Worm (Caenorhabditis elegans) whole organism, mixed stage, embryonic: ENCODE results near the gene T10C6.6.
"Not testable (repeated sequence)": the region's sequence is repeated elsewhere in the genome, so short reads cannot be mapped to it uniquely, and the experiment has no call there.

Source experiments
- blmp-1 ChIP-seq: fragments of 150-350 bp; optimal IDR thresholded peaks from 2 replicates; lab custom pipeline; 2014; ENCODE audit warnings: missing biosample characterization, missing genetic modification characterization
- ces-1 ChIP-seq: fragments of 150-350 bp; optimal IDR thresholded peaks from 2 replicates; lab custom pipeline; 2014; ENCODE audit warnings: missing biosample characterization, missing genetic modification reagents, missing genetic modification characterization
- drap-1 ChIP-seq: fragments of 200-800 bp; sonication (Bioruptor generic); optimal IDR thresholded peaks from 3 replicates; lab custom pipeline; 2018; ENCODE audit warnings: mild to moderate bottlenecking, missing genetic modification characterization, missing compliant biosample characterization
- elt-1 ChIP-seq: sonication (generic microtip); optimal IDR thresholded peaks from 2 replicates; lab custom pipeline; 2017; ENCODE audit warnings: missing genetic modification characterization, mild to moderate bottlenecking, missing compliant biosample characterization, antibody characterized with exemption, moderate library complexity, borderline replicate concordance; ENCODE audit not compliant: insufficient read depth
- flh-1 ChIP-seq: fragments of 200-800 bp; sonication (Bioruptor generic); optimal IDR thresholded peaks from 2 replicates; lab custom pipeline; 2018; ENCODE audit warnings: mild to moderate bottlenecking, missing genetic modification characterization, moderate library complexity, missing compliant biosample characterization
- nhr-76 ChIP-seq: sonication (generic microtip); optimal IDR thresholded peaks from 2 replicates; lab custom pipeline; 2017; ENCODE audit warnings: missing biosample characterization, missing genetic modification characterization
- sem-2 ChIP-seq: fragments of 200-800 bp; sonication (Bioruptor generic); optimal IDR thresholded peaks from 2 replicates; lab custom pipeline; 2018; ENCODE audit warnings: mild to moderate bottlenecking, missing genetic modification characterization, missing compliant biosample characterization
- unc-39 ChIP-seq: fragments of 150-350 bp; optimal IDR thresholded peaks from 2 replicates; lab custom pipeline; 2014; ENCODE audit warnings: missing biosample characterization, missing genetic modification characterization
- unc-62 ChIP-seq: fragments of 150-350 bp; optimal IDR thresholded peaks from 2 replicates; lab custom pipeline; 2014; ENCODE audit warnings: missing biosample characterization, missing genetic modification reagents, missing genetic modification characterization

DNA sequence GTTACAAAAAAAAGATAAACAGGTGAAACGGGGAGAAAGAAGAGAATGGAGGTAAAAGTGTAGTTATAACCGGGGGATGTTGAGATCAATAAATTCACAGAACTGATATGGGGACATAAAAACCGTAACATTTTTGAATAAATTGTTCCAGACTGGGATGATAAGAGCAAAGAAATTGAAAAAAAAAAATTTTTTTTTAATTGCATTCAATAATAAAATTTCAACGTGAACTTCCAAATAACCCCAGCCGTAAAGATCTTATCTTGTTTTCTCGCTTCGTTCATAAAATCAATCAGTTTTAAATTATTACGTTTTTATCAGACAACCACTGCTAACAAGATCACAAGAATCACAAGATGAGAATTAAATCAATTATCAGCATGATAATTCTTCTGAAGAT lies 32.3 kb upstream of the T10C6.6 start, which contains the start of gene C06C6.7:
- not testable (repeated sequence) for TF ChIP-seq unc-62 (GFP tag; lab: Kevin White, UChicago); sem-2 (GFP tag; lab: Kevin White, UChicago); ces-1; drap-1; blmp-1 (tag; lab: Kevin White, UChicago); unc-39 (tag; lab: Kevin White, UChicago); nhr-76 (tag; lab: Kevin White, UChicago); flh-1 (GFP tag; lab: Kevin White, UChicago); elt-1 (tag; lab: Kevin White, UChicago)
